Fruit fly (Drosophila melanogaster) whole organism, pupa: ENCODE data around the gene EMC6.
A peak's percentile ranks its signal among the peaks of the same experiment; 100 is the strongest.

Experiments used
- CG10348 ChIP-seq: fragments of 200-800 bp; sonication (Bioruptor generic); IDR thresholded peaks from 2 replicates; pipeline ENCODE4 v1.3.6; 2022; ENCODE audit warnings: missing biosample characterization, missing genetic modification characterization
- CG12605 ChIP-seq: fragments of 200-800 bp; sonication (Bioruptor generic); IDR thresholded peaks from 2 replicates; pipeline ENCODE4 v1.3.6; 2022; ENCODE audit warnings: missing biosample characterization, missing genetic modification characterization
- CG13204 ChIP-seq: fragments of 200-800 bp; sonication (Bioruptor generic); optimal IDR thresholded peaks from 2 replicates; lab custom pipeline; 2018; ENCODE audit warnings: missing biosample characterization, mild to moderate bottlenecking, missing genetic modification characterization, moderate library complexity
- CG14655 ChIP-seq: fragments of 200-800 bp; sonication (Bioruptor generic); optimal IDR thresholded peaks from 3 replicates; lab custom pipeline; 2017; ENCODE audit warnings: mild to moderate bottlenecking, missing biosample characterization, missing genetic modification reagents, missing genetic modification characterization
- CG15710 ChIP-seq: fragments of 200-800 bp; sonication (Bioruptor generic); optimal IDR thresholded peaks from 2 replicates; lab custom pipeline; 2018; ENCODE audit warnings: missing biosample characterization, mild to moderate bottlenecking, missing genetic modification characterization, moderate library complexity
- CG17806 ChIP-seq: fragments of 200-800 bp; sonication (Bioruptor generic); optimal IDR thresholded peaks from 2 replicates; lab custom pipeline; 2018; ENCODE audit warnings: missing biosample characterization, mild to moderate bottlenecking, missing genetic modification characterization, moderate library complexity
- CG32121 ChIP-seq: fragments of 200-800 bp; sonication (Bioruptor generic); IDR thresholded peaks from 2 replicates; pipeline ENCODE4 v1.3.6; 2022; ENCODE audit warnings: missing biosample characterization, missing genetic modification characterization
- CG34367 ChIP-seq: fragments of 200-800 bp; sonication (Bioruptor generic); optimal IDR thresholded peaks from 2 replicates; lab custom pipeline; 2018; ENCODE audit warnings: missing biosample characterization, mild to moderate bottlenecking, missing genetic modification characterization
- CG4496 ChIP-seq: fragments of 200-800 bp; sonication (Bioruptor generic); IDR thresholded peaks from 3 replicates; pipeline ENCODE4 v1.3.6; 2022; ENCODE audit warnings: missing biosample characterization, missing genetic modification characterization
- CG8159 ChIP-seq: fragments of 200-800 bp; sonication (Bioruptor generic); optimal IDR thresholded peaks from 3 replicates; lab custom pipeline; 2018; ENCODE audit warnings: missing biosample characterization, mild to moderate bottlenecking, missing genetic modification characterization, moderate library complexity
- CG8301 ChIP-seq: fragments of 200-800 bp; sonication (Bioruptor generic); optimal IDR thresholded peaks from 2 replicates; lab custom pipeline; 2018; ENCODE audit warnings: missing biosample characterization, mild to moderate bottlenecking, missing genetic modification characterization
- CG9948 ChIP-seq: fragments of 200-800 bp; sonication (Bioruptor generic); optimal IDR thresholded peaks from 2 replicates; lab custom pipeline; 2018; ENCODE audit warnings: missing biosample characterization, mild to moderate bottlenecking, missing genetic modification characterization, moderate library complexity
- D1 ChIP-seq: fragments of 200-800 bp; sonication (Bioruptor generic); optimal IDR thresholded peaks from 2 replicates; lab custom pipeline; 2018; ENCODE audit warnings: missing biosample characterization, mild to moderate bottlenecking, missing genetic modification characterization, moderate library complexity
- EcR ChIP-seq: fragments of 200-800 bp; sonication (Bioruptor generic); optimal IDR thresholded peaks from 3 replicates; lab custom pipeline; 2019; ENCODE audit warnings: missing biosample characterization, missing genetic modification characterization, mild to moderate bottlenecking, moderate library complexity, missing genetic modification reagents
- Ets98B ChIP-seq: fragments of 200-800 bp; sonication (Bioruptor generic); IDR thresholded peaks from 2 replicates; pipeline ENCODE4 v1.3.6; 2022; ENCODE audit warnings: missing biosample characterization, missing genetic modification characterization
- Pif1A ChIP-seq: fragments of 200-800 bp; sonication (Bioruptor generic); optimal IDR thresholded peaks from 3 replicates; lab custom pipeline; 2016; ENCODE audit warnings: missing biosample characterization, missing genetic modification characterization
- Pif1B ChIP-seq: fragments of 200-800 bp; sonication (Bioruptor generic); optimal IDR thresholded peaks from 3 replicates; lab custom pipeline; 2016; ENCODE audit warnings: missing biosample characterization, missing genetic modification characterization
- Snoo ChIP-seq: fragments of 200-800 bp; sonication (Bioruptor generic); optimal IDR thresholded peaks from 3 replicates; lab custom pipeline; 2017; ENCODE audit warnings: missing biosample characterization, mild to moderate bottlenecking, missing genetic modification characterization, inconsistent platforms
- fd96Ca ChIP-seq: fragments of 200-800 bp; sonication (Bioruptor generic); IDR thresholded peaks from 3 replicates; pipeline ENCODE4 v1.3.6; 2022; ENCODE audit warnings: missing biosample characterization, missing genetic modification characterization
- gl ChIP-seq: fragments of 200-800 bp; sonication (Bioruptor generic); optimal IDR thresholded peaks from 2 replicates; lab custom pipeline; 2018; ENCODE audit warnings: missing biosample characterization, mild to moderate bottlenecking, missing genetic modification characterization
- rn ChIP-seq: fragments of 200-800 bp; sonication (Bioruptor generic); IDR thresholded peaks from 2 replicates; pipeline ENCODE4 v1.3.6; 2022; ENCODE audit warnings: missing biosample characterization, missing genetic modification characterization

The EMC6 gene

DNA sequence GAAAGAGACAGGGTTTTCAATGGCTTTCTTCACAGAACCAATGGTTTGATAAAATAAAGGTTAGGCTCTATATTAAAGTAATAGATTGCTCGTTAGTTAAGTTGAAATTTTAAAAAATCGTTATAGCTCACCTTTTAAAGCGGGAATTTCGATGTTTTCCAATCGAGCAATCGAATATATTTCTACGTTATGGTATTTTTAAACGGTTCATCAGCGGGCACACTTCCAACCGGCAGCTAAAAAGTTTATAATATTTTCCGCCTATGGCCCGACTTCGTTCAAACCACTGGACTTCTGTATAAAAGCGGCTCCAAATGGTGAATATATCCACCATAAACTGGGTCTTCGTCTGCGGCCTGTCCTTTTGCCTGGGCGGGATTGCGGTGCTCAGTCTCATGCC, 1.8 kb downstream of the EMC6 start, which contains the start of gene beta4GalT7:
Gene beta4GalT7 (plus strand): TSS at position 201 of the 400 bp plus-strand sequence.
- TF ChIP-seq EcR (GFP tag; lab: Kevin White, UChicago) (no peak), CG13204 (GFP tag; lab: Kevin White, UChicago) (no peak), CG4496 (GFP tag; lab: Robert Waterston, UW) (no peak), Snoo (tag; lab: Kevin White, UChicago) (no peak), CG32121 (GFP tag; lab: Robert Waterston, UW) (no peak), gl (tag; lab: Kevin White, UChicago) (no peak), D1 (tag; lab: Kevin White, UChicago) (no peak), Ets98B (GFP tag; lab: Robert Waterston, UW) (no peak), Pif1B (GFP tag; lab: Kevin White, UChicago) (no peak), Pif1A (GFP tag; lab: Kevin White, UChicago) (no peak), CG10348 (GFP tag; lab: Robert Waterston, UW) (no peak)

DNA sequence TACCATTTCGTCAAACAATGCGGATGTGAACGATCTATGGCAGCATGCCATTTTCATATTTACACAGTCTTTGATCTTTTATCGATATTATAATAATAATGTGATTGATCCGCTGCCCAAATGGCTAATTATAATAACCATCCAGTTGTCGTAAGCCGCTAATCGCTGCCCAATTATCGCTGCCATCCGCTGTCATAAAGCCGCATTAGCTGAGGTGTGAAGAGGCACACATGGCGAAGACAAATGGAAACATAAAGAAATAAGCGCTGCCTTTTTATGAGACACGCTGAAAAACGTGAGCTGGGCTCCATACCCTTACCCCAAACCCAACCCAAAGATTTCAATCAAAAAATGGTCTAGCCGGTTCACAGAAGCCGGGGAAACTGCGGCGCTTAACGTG, 12.8 kb downstream of the EMC6 start:
- no peak for TF ChIP-seq CG9948
- no peak for TF ChIP-seq gl (tag; lab: Kevin White, UChicago)
- no peak for TF ChIP-seq CG10348 (GFP tag; lab: Robert Waterston, UW)
- TF ChIP-seq CG4496 (GFP tag; lab: Robert Waterston, UW): no peak
- no peak for TF ChIP-seq CG32121 (GFP tag; lab: Robert Waterston, UW)
- no peak for TF ChIP-seq CG17806 (tag; lab: Kevin White, UChicago)
- TF ChIP-seq Pif1B (GFP tag; lab: Kevin White, UChicago): no peak
- no peak for TF ChIP-seq fd96Ca (GFP tag; lab: Robert Waterston, UW)
- no peak for TF ChIP-seq Ets98B (GFP tag; lab: Robert Waterston, UW)
- no peak for TF ChIP-seq CG12605
- TF ChIP-seq Pif1A (GFP tag; lab: Kevin White, UChicago): no peak
- no peak for TF ChIP-seq Snoo (tag; lab: Kevin White, UChicago)
- TF ChIP-seq CG14655: no peak
- TF ChIP-seq CG8159 (tag; lab: Kevin White, UChicago): no peak

DNA sequence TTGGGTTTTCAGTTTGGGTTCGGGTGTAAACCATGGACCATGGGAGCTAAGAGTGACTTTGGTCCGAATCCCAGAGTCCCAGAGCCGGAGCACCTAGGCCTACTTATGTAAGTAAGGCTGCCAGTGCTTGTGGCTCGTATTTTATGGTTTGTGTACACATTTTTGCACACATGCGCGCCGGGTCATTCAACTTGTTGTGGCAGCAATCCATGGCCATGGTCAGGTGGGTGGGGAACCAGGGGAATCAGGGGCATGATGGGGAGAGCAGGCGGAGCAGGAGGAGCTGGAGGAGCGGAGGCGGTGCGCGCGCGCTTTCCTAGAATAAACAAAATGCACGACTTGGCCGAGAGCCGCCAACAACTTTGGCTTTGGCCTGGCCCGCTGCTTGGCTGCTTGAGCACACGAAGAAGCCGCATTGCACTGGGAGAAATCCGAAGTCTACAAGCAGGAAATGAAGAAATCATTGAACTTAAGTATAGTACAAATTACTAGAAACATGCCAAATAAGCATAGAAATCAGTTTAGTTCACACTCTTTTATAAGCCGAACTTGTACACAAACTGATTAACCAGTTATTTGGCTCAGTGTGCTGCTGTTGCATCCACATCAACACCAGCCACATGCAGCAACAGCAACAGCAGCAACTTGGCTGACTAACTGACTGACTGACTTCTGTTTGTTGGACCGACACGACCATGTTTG, 14.9 kb downstream of the EMC6 start:
- TF ChIP-seq rn (GFP tag; lab: Robert Waterston, UW) (peak; percentile 81), gl (tag; lab: Kevin White, UChicago) (peak; percentile 81), CG32121 (GFP tag; lab: Robert Waterston, UW) (peak; percentile 90), CG13204 (GFP tag; lab: Kevin White, UChicago) (peak; percentile 72), CG14655 (peak; percentile 96), CG34367 (tag; lab: Kevin White, UChicago) (peak; percentile 85), CG8159 (tag; lab: Kevin White, UChicago) (peak; percentile 87), fd96Ca (GFP tag; lab: Robert Waterston, UW) (peak; percentile 93), CG8301 (peak; percentile 96), Pif1A (GFP tag; lab: Kevin White, UChicago) (peak; percentile 87), CG15710 (tag; lab: Kevin White, UChicago) (peak; percentile 85), Pif1B (GFP tag; lab: Kevin White, UChicago) (peak; percentile 83), Snoo (tag; lab: Kevin White, UChicago) (no peak), CG17806 (tag; lab: Kevin White, UChicago) (peak; percentile 87), Ets98B (GFP tag; lab: Robert Waterston, UW) (peak; percentile 95), CG12605 (peak; percentile 88), CG9948 (peak; percentile 88), CG10348 (GFP tag; lab: Robert Waterston, UW) (peak; percentile 51; the same call in 1 of the 2 replicates), D1 (tag; lab: Kevin White, UChicago) (no peak), EcR (GFP tag; lab: Kevin White, UChicago) (peak; percentile 84), CG4496 (GFP tag; lab: Robert Waterston, UW) (peak; percentile 95)

DNA sequence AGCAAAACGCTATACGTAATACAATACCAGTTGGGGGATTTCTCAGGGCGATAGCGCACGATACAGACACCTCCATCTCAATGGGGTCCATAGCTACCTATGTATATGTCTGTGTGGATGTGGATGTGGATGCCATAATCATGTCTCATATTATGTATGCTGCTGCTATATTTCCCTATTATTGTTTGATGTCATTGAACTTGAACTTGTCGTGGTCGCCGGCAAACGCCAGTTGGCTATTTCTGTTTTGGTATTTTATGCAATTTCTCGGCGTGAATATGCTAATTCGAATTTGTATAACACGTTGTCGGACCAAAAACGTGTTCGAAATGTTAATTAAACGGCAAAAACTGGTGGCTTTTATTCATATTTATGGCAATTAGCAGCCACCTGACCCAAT, 19.1 kb downstream of the EMC6 start:
- TF ChIP-seq Snoo (tag; lab: Kevin White, UChicago) (no peak), Pif1B (GFP tag; lab: Kevin White, UChicago) (no peak), fd96Ca (GFP tag; lab: Robert Waterston, UW) (no peak), CG9948 (no peak), CG12605 (no peak), CG13204 (GFP tag; lab: Kevin White, UChicago) (no peak), CG4496 (GFP tag; lab: Robert Waterston, UW) (no peak), CG10348 (GFP tag; lab: Robert Waterston, UW) (no peak), EcR (GFP tag; lab: Kevin White, UChicago) (no peak)
- TF ChIP-seq, all 21 proteins: peak for 0

DNA sequence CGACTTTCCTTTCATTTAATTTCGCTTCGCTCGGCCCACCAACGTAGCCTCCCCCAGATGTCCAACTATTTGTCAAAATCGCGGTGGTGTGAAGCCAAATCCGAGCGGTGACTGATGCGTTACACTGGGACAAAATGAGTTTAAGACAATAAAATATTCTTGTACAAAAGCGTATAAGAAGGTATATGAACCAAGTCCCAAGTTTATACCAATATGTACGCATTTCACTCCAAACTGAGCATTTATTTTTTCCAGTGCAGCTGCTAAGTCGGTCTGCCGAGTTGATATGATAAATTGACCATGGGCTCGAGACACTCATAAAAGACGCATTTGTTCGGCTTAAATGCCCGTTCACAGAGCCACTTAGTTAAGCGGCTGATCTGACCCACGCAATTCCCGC, 20.1 kb downstream of the EMC6 start:
- TF ChIP-seq rn (GFP tag; lab: Robert Waterston, UW) (peak; percentile 40; the same call in 1 of the 2 replicates), Snoo (tag; lab: Kevin White, UChicago) (no peak), Pif1B (GFP tag; lab: Kevin White, UChicago) (no peak), CG17806 (tag; lab: Kevin White, UChicago) (peak; percentile 38), CG8301 (peak; percentile 56), CG8159 (tag; lab: Kevin White, UChicago) (peak; percentile 7), D1 (tag; lab: Kevin White, UChicago) (no peak), CG14655 (peak; percentile 44), CG10348 (GFP tag; lab: Robert Waterston, UW) (no peak), gl (tag; lab: Kevin White, UChicago) (no peak), CG32121 (GFP tag; lab: Robert Waterston, UW) (peak; percentile 46), CG9948 (peak; percentile 24), CG4496 (GFP tag; lab: Robert Waterston, UW) (peak; percentile 70), fd96Ca (GFP tag; lab: Robert Waterston, UW) (peak; percentile 80; the same call in 2 of the 3 replicates), CG34367 (tag; lab: Kevin White, UChicago) (no peak), CG13204 (GFP tag; lab: Kevin White, UChicago) (no peak), Ets98B (GFP tag; lab: Robert Waterston, UW) (0 out of 2 replicates have a peak, but pooled peaks have one; percentile 58), Pif1A (GFP tag; lab: Kevin White, UChicago) (peak; percentile 57), CG15710 (tag; lab: Kevin White, UChicago) (peak; percentile 2), EcR (GFP tag; lab: Kevin White, UChicago) (no peak), CG12605 (no peak)
